Worm (Caenorhabditis elegans): ENCODE measurements around the gene nhr-123.

DNA sequence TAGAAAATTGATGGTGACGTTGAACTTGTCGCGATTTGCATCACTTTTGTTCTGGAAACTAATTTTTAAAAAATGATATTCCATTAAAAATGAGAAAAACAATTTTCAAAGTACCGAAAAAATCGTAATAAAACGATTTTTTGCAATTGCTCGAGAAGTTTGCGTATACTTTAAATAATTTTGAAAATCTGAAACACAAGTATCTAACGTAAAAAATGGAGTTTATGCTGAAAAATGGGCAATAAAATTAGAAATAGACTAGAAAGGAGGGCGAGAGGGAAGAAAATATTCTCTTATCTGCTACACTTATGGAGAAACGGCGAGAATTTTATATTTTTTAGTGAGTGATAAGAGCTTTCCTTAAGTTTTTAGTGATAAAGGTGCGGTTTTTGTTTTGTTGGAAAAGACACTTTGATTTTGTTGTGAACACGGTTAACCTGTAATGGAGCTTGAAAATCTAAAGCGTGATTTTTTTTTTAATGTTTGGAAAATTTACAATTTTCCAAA lies 32.1 kb downstream of the nhr-123 start, which contains the start of gene nhr-130:
- TF ChIP-seq nfya-1 (tag; optimal IDR thresholded peaks at IDR 0.05; ENCODE audit: borderline replicate concordance, insufficient read depth) (no peak), sea-2 (GFP tag; IDR thresholded peaks at IDR 0.05) (no peak), ztf-25 (GFP tag; IDR thresholded peaks at IDR 0.05) (no peak)

All from whole organism, young adult.